Worm (Caenorhabditis elegans) whole organism, young adult: ENCODE results near the gene C32D5.10.

ENCODE experiments used
- B0035.1 ChIP-seq: sonication (generic microtip); optimal IDR thresholded peaks from 2 replicates; lab custom pipeline; 2016; ENCODE audit warnings: missing genetic modification characterization, mild to moderate bottlenecking, missing compliant biosample characterization, missing genotype, missing genetic modification reagents
- B0336.3 ChIP-seq: fragments of 200-800 bp; sonication (Bioruptor generic); IDR thresholded peaks from 2 replicates; pipeline ENCODE4 v1.3.6; 2022; ENCODE audit warnings: missing genetic modification characterization, missing compliant biosample characterization
- C06A6.2 ChIP-seq: fragments of 200-800 bp; sonication (Bioruptor generic); conservative IDR thresholded peaks from 2 replicates; pipeline ENCODE4 v1.3.6; 2022; ENCODE audit warnings: missing genetic modification characterization, missing compliant biosample characterization
- F10E7.11 ChIP-seq: sonication (generic microtip); optimal IDR thresholded peaks from 2 replicates; lab custom pipeline; 2017; ENCODE audit warnings: mild to moderate bottlenecking, missing genetic modification characterization, moderate library complexity, missing compliant biosample characterization
- F23B12.7 ChIP-seq: sonication (generic microtip); optimal IDR thresholded peaks from 2 replicates; lab custom pipeline; 2017; ENCODE audit warnings: missing genetic modification characterization, mild to moderate bottlenecking, missing compliant biosample characterization, antibody characterized with exemption, moderate library complexity; ENCODE audit not compliant: insufficient read depth
- F49E8.2 ChIP-seq: sonication (generic microtip); optimal IDR thresholded peaks from 3 replicates; lab custom pipeline; 2017; ENCODE audit warnings: missing genetic modification characterization, mild to moderate bottlenecking, missing compliant biosample characterization, antibody characterized with exemption, moderate library complexity; ENCODE audit not compliant: insufficient read depth
- F55B11.4 ChIP-seq: sonication (generic microtip); optimal IDR thresholded peaks from 2 replicates; lab custom pipeline; 2016; ENCODE audit warnings: missing compliant biosample characterization, missing genetic modification characterization, borderline replicate concordance; ENCODE audit not compliant: insufficient read depth
- T26A5.8 ChIP-seq: sonication (generic microtip); optimal IDR thresholded peaks from 2 replicates; lab custom pipeline; 2016; ENCODE audit warnings: missing genetic modification characterization, missing compliant biosample characterization
- Y95B8A.8 ChIP-seq: fragments of 200-800 bp; sonication (Bioruptor generic); IDR thresholded peaks from 2 replicates; pipeline ENCODE4 v1.3.6; 2022; ENCODE audit warnings: missing genetic modification reagents, missing genetic modification characterization, missing compliant biosample characterization
- ZK185.1 ChIP-seq: sonication (generic microtip); optimal IDR thresholded peaks from 2 replicates; lab custom pipeline; 2016; ENCODE audit warnings: mild to moderate bottlenecking, missing genetic modification characterization, missing compliant biosample characterization; ENCODE audit not compliant: poor library complexity, severe bottlenecking
- aptf-3 ChIP-seq: fragments of 200-800 bp; sonication (Bioruptor generic); IDR thresholded peaks from 2 replicates; pipeline ENCODE4 v1.3.6; 2022; ENCODE audit warnings: missing genetic modification characterization, missing compliant biosample characterization
- atf-7 ChIP-seq: sonication (generic microtip); optimal IDR thresholded peaks from 2 replicates; lab custom pipeline; 2017; ENCODE audit warnings: mild to moderate bottlenecking, missing genetic modification characterization, missing compliant biosample characterization
- attf-3 ChIP-seq: fragments of 200-800 bp; sonication (Bioruptor generic); conservative IDR thresholded peaks from 2 replicates; pipeline ENCODE4 v1.3.6; 2022; ENCODE audit warnings: missing genetic modification reagents, missing genetic modification characterization, missing compliant biosample characterization
- bed-1 ChIP-seq: fragments of 200-800 bp; sonication (Bioruptor generic); IDR thresholded peaks from 2 replicates; pipeline ENCODE4 v1.3.6; 2022; ENCODE audit warnings: missing genetic modification reagents, missing genetic modification characterization, missing compliant biosample characterization
- bed-2 ChIP-seq: fragments of 200-800 bp; sonication (Bioruptor generic); IDR thresholded peaks from 2 replicates; pipeline ENCODE4 v1.3.6; 2022; ENCODE audit warnings: missing genetic modification reagents, missing genetic modification characterization, missing compliant biosample characterization
- ceh-91 ChIP-seq: fragments of 200-800 bp; sonication (Bioruptor generic); IDR thresholded peaks from 2 replicates; pipeline ENCODE4 v1.3.6; 2022; ENCODE audit warnings: missing genetic modification reagents, missing genetic modification characterization, missing compliant biosample characterization
- die-1 ChIP-seq: sonication (generic microtip); optimal IDR thresholded peaks from 2 replicates; lab custom pipeline; 2016; ENCODE audit warnings: missing genotype, mild to moderate bottlenecking, missing genetic modification characterization, missing compliant biosample characterization
- dpl-1 ChIP-seq: fragments of 150-350 bp; optimal IDR thresholded peaks from 2 replicates; lab custom pipeline; 2014; ENCODE audit warnings: missing biosample characterization, missing genetic modification reagents, missing genetic modification characterization
- egl-18 ChIP-seq: fragments of 200-800 bp; sonication (Bioruptor generic); IDR thresholded peaks from 2 replicates; pipeline ENCODE4 v1.3.6; 2022; ENCODE audit warnings: missing genetic modification reagents, missing genetic modification characterization, missing compliant biosample characterization
- egl-44 ChIP-seq: fragments of 200-800 bp; sonication (Bioruptor generic); IDR thresholded peaks from 2 replicates; pipeline ENCODE4 v1.3.6; 2022; ENCODE audit warnings: missing genetic modification reagents, missing genetic modification characterization, missing compliant biosample characterization
- egrh-3 ChIP-seq: fragments of 200-800 bp; sonication (Bioruptor generic); IDR thresholded peaks from 2 replicates; pipeline ENCODE4 v1.3.6; 2022; ENCODE audit warnings: missing genetic modification reagents, missing genetic modification characterization, missing compliant biosample characterization
- hlh-26 ChIP-seq: fragments of 200-800 bp; sonication (Bioruptor generic); conservative IDR thresholded peaks from 2 replicates; pipeline ENCODE4 v1.3.6; 2022; ENCODE audit warnings: missing genetic modification reagents, missing genetic modification characterization, missing compliant biosample characterization
- hmg-20 ChIP-seq: fragments of 200-800 bp; sonication (Bioruptor generic); IDR thresholded peaks from 2 replicates; pipeline ENCODE4 v1.3.6; 2022; ENCODE audit warnings: missing genetic modification reagents, missing genetic modification characterization, missing compliant biosample characterization
- lag-1 ChIP-seq: fragments of 200-800 bp; sonication (Bioruptor generic); IDR thresholded peaks from 2 replicates; pipeline ENCODE4 v1.3.6; 2022; ENCODE audit warnings: missing genetic modification reagents, missing genetic modification characterization, missing compliant biosample characterization
- lin-40 ChIP-seq: sonication (generic microtip); optimal IDR thresholded peaks from 2 replicates; lab custom pipeline; 2016; ENCODE audit warnings: missing genetic modification characterization, mild to moderate bottlenecking, missing compliant biosample characterization, missing genotype, missing genetic modification reagents
- lir-1 ChIP-seq: fragments of 200-800 bp; sonication (Bioruptor generic); conservative IDR thresholded peaks from 2 replicates; pipeline ENCODE4 v1.3.6; 2022; ENCODE audit warnings: missing genetic modification reagents, missing genetic modification characterization, missing compliant biosample characterization
- lsy-27 ChIP-seq: sonication (generic microtip); optimal IDR thresholded peaks from 2 replicates; lab custom pipeline; 2017; ENCODE audit warnings: missing genetic modification characterization, mild to moderate bottlenecking, missing compliant biosample characterization, antibody characterized with exemption, missing genotype, borderline replicate concordance; ENCODE audit not compliant: insufficient read depth
- madf-10 ChIP-seq: sonication (generic microtip); optimal IDR thresholded peaks from 2 replicates; lab custom pipeline; 2016; ENCODE audit warnings: mild to moderate bottlenecking, missing genetic modification characterization, missing compliant biosample characterization
- madf-8 ChIP-seq: fragments of 200-800 bp; sonication (Bioruptor generic); conservative IDR thresholded peaks from 2 replicates; pipeline ENCODE4 v1.3.6; 2022; ENCODE audit warnings: missing genetic modification reagents, missing genetic modification characterization, missing compliant biosample characterization
- mel-28 ChIP-seq: sonication (generic microtip); optimal IDR thresholded peaks from 2 replicates; lab custom pipeline; 2016; ENCODE audit warnings: borderline replicate concordance, mild to moderate bottlenecking, missing genetic modification characterization, missing compliant biosample characterization
- mes-4 ChIP-seq: sonication (generic microtip); optimal IDR thresholded peaks from 2 replicates; lab custom pipeline; 2016; ENCODE audit warnings: missing genotype, missing genetic modification characterization, missing compliant biosample characterization
- mxl-1 ChIP-seq: sonication (generic microtip); optimal IDR thresholded peaks from 2 replicates; lab custom pipeline; 2016; ENCODE audit warnings: missing genetic modification characterization, missing compliant biosample characterization
- nhr-80 ChIP-seq: sonication (generic microtip); optimal IDR thresholded peaks from 2 replicates; lab custom pipeline; 2016; ENCODE audit warnings: missing genetic modification characterization, missing compliant biosample characterization
- nhr-90 ChIP-seq: sonication (generic microtip); optimal IDR thresholded peaks from 2 replicates; lab custom pipeline; 2016; ENCODE audit warnings: missing genotype, mild to moderate bottlenecking, missing genetic modification characterization, missing compliant biosample characterization
- pha-4 ChIP-seq: fragments of 150-350 bp; sonication (generic microtip); optimal IDR thresholded peaks from 2 replicates; lab custom pipeline; 2014; ENCODE audit warnings: missing biosample characterization, missing genetic modification reagents, missing genetic modification characterization
- rcor-1 ChIP-seq: fragments of 200-800 bp; sonication (Bioruptor generic); IDR thresholded peaks from 2 replicates; pipeline ENCODE4 v1.3.6; 2022; ENCODE audit warnings: missing genetic modification reagents, missing genetic modification characterization, missing compliant biosample characterization
- sdz-38 ChIP-seq: sonication (generic microtip); optimal IDR thresholded peaks from 2 replicates; lab custom pipeline; 2016; ENCODE audit warnings: missing genotype, missing genetic modification characterization, missing compliant biosample characterization
- sea-2 ChIP-seq: fragments of 200-800 bp; sonication (Bioruptor generic); IDR thresholded peaks from 2 replicates; pipeline ENCODE4 v1.3.6; 2022; ENCODE audit warnings: missing genetic modification characterization, missing compliant biosample characterization
- snpc-1.1 ChIP-seq: sonication (generic microtip); optimal IDR thresholded peaks from 2 replicates; lab custom pipeline; 2017; ENCODE audit warnings: missing genetic modification characterization, mild to moderate bottlenecking, missing compliant biosample characterization, antibody characterized with exemption, moderate library complexity, missing genotype, missing genetic modification reagents; ENCODE audit not compliant: insufficient read depth
- snpc-3.4 ChIP-seq: sonication (generic microtip); optimal IDR thresholded peaks from 2 replicates; lab custom pipeline; 2017; ENCODE audit warnings: missing genetic modification characterization, mild to moderate bottlenecking, missing compliant biosample characterization, antibody characterized with exemption, moderate library complexity, missing genotype, missing genetic modification reagents
- sptf-2 ChIP-seq: fragments of 200-800 bp; sonication (Bioruptor generic); optimal IDR thresholded peaks from 2 replicates; lab custom pipeline; 2018; ENCODE audit warnings: mild to moderate bottlenecking, missing genetic modification characterization, missing compliant biosample characterization
- tlf-1 ChIP-seq: fragments of 200-800 bp; sonication (Bioruptor generic); optimal IDR thresholded peaks from 2 replicates; lab custom pipeline; 2018; ENCODE audit warnings: mild to moderate bottlenecking, missing genetic modification characterization, missing compliant biosample characterization
- zim-3 ChIP-seq: sonication (generic microtip); optimal IDR thresholded peaks from 2 replicates; lab custom pipeline; 2017; ENCODE audit warnings: mild to moderate bottlenecking, missing genetic modification characterization, moderate library complexity, missing compliant biosample characterization
- ztf-22 ChIP-seq: fragments of 200-800 bp; sonication (Bioruptor generic); optimal IDR thresholded peaks from 2 replicates; lab custom pipeline; 2018; ENCODE audit warnings: mild to moderate bottlenecking, missing genetic modification characterization, moderate library complexity, missing compliant biosample characterization
- ztf-25 ChIP-seq: fragments of 200-800 bp; sonication (Bioruptor generic); IDR thresholded peaks from 2 replicates; pipeline ENCODE4 v1.3.6; 2022; ENCODE audit warnings: missing genetic modification reagents, missing genetic modification characterization, missing compliant biosample characterization
- ztf-6 ChIP-seq: fragments of 200-800 bp; sonication (Bioruptor generic); IDR thresholded peaks from 2 replicates; pipeline ENCODE4 v1.3.6; 2022; ENCODE audit warnings: missing genetic modification reagents, missing genetic modification characterization, missing compliant biosample characterization

C32D5.10 gene

DNA sequence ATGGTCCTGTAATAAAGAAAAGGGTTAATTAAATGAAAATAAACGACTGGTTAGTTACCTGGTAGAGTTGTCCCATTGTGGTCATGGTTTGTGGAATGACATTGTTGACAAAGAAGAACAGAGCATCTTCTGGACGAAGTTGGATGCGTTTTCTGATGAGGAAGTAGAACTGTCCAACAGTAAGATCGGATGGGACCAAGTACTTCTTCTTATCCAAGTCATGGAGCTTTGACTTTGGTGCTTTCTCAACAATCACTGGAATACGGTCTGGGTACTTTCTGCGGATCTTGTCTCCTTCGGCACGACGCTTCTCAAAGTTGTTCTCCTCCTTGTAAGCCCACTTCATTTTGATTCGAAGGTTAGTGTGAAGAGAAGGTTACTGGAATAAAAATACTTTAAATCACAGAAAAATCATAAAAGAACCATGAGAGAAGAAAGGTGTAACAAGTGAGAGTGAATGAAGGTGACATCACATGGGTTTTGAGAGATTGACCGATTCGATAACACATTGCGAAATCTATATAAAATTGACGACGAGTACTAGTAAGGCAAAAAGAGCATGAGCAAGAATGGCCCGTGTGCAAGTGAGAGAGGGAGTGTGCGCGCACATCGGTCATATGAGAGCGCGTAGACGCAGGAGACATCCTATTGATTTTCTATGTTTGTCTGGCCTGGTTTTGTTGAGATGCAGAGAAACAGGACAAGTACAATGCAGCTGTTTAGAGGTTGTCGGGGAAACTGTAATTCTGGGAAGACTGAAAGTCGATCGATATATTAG, 4.3 kb downstream of the C32D5.10 start, which contains the start of gene lgg-1 (continued):
- TF ChIP-seq ztf-22, result no peak
- no peak for TF ChIP-seq lsy-27 (tag; lab: Kevin White, UChicago)
- TF ChIP-seq ztf-6 (GFP tag; lab: Robert Waterston, UW), result 0 out of 2 replicates have a peak, but pooled peaks have one; percentile 23
- TF ChIP-seq bed-2 (GFP tag; lab: Robert Waterston, UW), result peak; percentile 54; the same call in 1 of the 2 replicates
- TF ChIP-seq aptf-3 (GFP tag; lab: Robert Waterston, UW), result no peak
- no peak for TF ChIP-seq mes-4 (tag; lab: Kevin White, UChicago)
- peak; percentile 83 for TF ChIP-seq pha-4 (tag; lab: Kevin White, UChicago)
- TF ChIP-seq snpc-1.1 (tag; lab: Kevin White, UChicago), result no peak
- TF ChIP-seq ceh-91 (GFP tag; lab: Robert Waterston, UW), result no peak
- TF ChIP-seq ZK185.1 (tag; lab: Kevin White, UChicago), result peak; percentile 72
- TF ChIP-seq sea-2 (GFP tag; lab: Robert Waterston, UW), result no peak
- TF ChIP-seq madf-8 (GFP tag; lab: Robert Waterston, UW), result no peak
- no peak for TF ChIP-seq C06A6.2 (GFP tag; lab: Robert Waterston, UW)
- 0 out of 2 replicates have a peak, but pooled peaks have one; percentile 5 for TF ChIP-seq lir-1 (GFP tag; lab: Robert Waterston, UW)
- TF ChIP-seq Y95B8A.8, result peak; percentile 72
- no peak for TF ChIP-seq F49E8.2 (tag; lab: Kevin White, UChicago)
- peak; percentile 28 for TF ChIP-seq nhr-90
- peak; percentile 6; the same call in 1 of the 2 replicates for TF ChIP-seq hmg-20
- TF ChIP-seq F10E7.11, result no peak
- TF ChIP-seq hlh-26, result no peak
- TF ChIP-seq atf-7 (tag; lab: Kevin White, UChicago), result no peak
- peak; percentile 40 for TF ChIP-seq dpl-1 (GFP tag; lab: Kevin White, UChicago)
- TF ChIP-seq mel-28, result no peak
- no peak for TF ChIP-seq attf-3 (GFP tag; lab: Robert Waterston, UW)
- TF ChIP-seq zim-3, result peak; percentile 57
- no peak for TF ChIP-seq sdz-38 (tag; lab: Kevin White, UChicago)
- TF ChIP-seq F23B12.7, result no peak
- no peak for TF ChIP-seq die-1 (tag; lab: Kevin White, UChicago)
- TF ChIP-seq ztf-25 (GFP tag; lab: Robert Waterston, UW), result no peak
- TF ChIP-seq snpc-3.4 (tag; lab: Kevin White, UChicago), result no peak
- no peak for TF ChIP-seq nhr-80 (tag; lab: Kevin White, UChicago)
- 0 out of 2 replicates have a peak, but pooled peaks have one; percentile 28 for TF ChIP-seq egl-18 (GFP tag; lab: Robert Waterston, UW)
- peak; percentile 29; the same call in 1 of the 2 replicates for TF ChIP-seq egrh-3 (GFP tag; lab: Robert Waterston, UW)
- no peak for TF ChIP-seq sptf-2
- TF ChIP-seq mxl-1 (tag; lab: Kevin White, UChicago), result peak; percentile 14
- TF ChIP-seq T26A5.8 (tag; lab: Kevin White, UChicago), result no peak
- TF ChIP-seq B0336.3 (GFP tag; lab: Robert Waterston, UW), result no peak; the same call in 1 of the 2 replicates
- no peak for TF ChIP-seq F55B11.4 (tag; lab: Kevin White, UChicago)
- no peak for TF ChIP-seq B0035.1 (tag; lab: Kevin White, UChicago)
- no peak for TF ChIP-seq tlf-1 (GFP tag; lab: Kevin White, UChicago)
- no peak; the same call in 1 of the 2 replicates for TF ChIP-seq egl-44 (GFP tag; lab: Robert Waterston, UW)
- TF ChIP-seq lag-1, result 0 out of 2 replicates have a peak, but pooled peaks have one; percentile 35
- no peak for TF ChIP-seq madf-10
- TF ChIP-seq bed-1, result no peak
- TF ChIP-seq lin-40 (tag; lab: Kevin White, UChicago), result peak; percentile 11
- no peak for TF ChIP-seq rcor-1 (GFP tag; lab: Robert Waterston, UW)
